Fruit fly (Drosophila melanogaster) whole organism, adult: ENCODE results near the gene Sec15.
A peak's percentile ranks its signal among the peaks of the same experiment; 100 is the strongest.

Source experiments
- CG11617 ChIP-seq: fragments of 200-800 bp; sonication (Bioruptor generic); optimal IDR thresholded peaks from 2 replicates; lab custom pipeline; 2017; ENCODE audit warnings: mild to moderate bottlenecking, missing biosample characterization, missing genetic modification reagents, missing genetic modification characterization
- CG12768 ChIP-seq: fragments of 200-800 bp; sonication (Bioruptor generic); optimal IDR thresholded peaks from 2 replicates; lab custom pipeline; 2017; ENCODE audit warnings: missing biosample characterization, missing genetic modification characterization, mild to moderate bottlenecking, moderate library complexity, missing genetic modification reagents
- CG1620 ChIP-seq: fragments of 200-800 bp; sonication (Bioruptor generic); optimal IDR thresholded peaks from 2 replicates; lab custom pipeline; 2016; ENCODE audit warnings: missing biosample characterization, missing genetic modification characterization
- CG5204 ChIP-seq: fragments of 200-800 bp; sonication (Bioruptor generic); optimal IDR thresholded peaks from 2 replicates; lab custom pipeline; 2016; ENCODE audit warnings: missing biosample characterization, missing genetic modification characterization
- CG7045 ChIP-seq: fragments of 200-800 bp; sonication (Bioruptor generic); optimal IDR thresholded peaks from 2 replicates; lab custom pipeline; 2017; ENCODE audit warnings: missing biosample characterization, mild to moderate bottlenecking, missing genetic modification characterization
- Clk ChIP-seq: fragments of 200-800 bp; sonication (Bioruptor generic); optimal IDR thresholded peaks from 2 replicates; lab custom pipeline; 2017; ENCODE audit warnings: missing biosample characterization, missing genetic modification characterization
- Crg-1 ChIP-seq: fragments of 200-800 bp; sonication (Bioruptor generic); optimal IDR thresholded peaks from 2 replicates; lab custom pipeline; 2016; ENCODE audit warnings: missing biosample characterization, missing genetic modification characterization
- Hr96 ChIP-seq: fragments of 200-800 bp; sonication (Bioruptor generic); optimal IDR thresholded peaks from 2 replicates; lab custom pipeline; 2016; ENCODE audit warnings: missing biosample characterization, missing genetic modification characterization
- Mnt ChIP-seq: fragments of 200-800 bp; sonication (Bioruptor generic); optimal IDR thresholded peaks from 2 replicates; lab custom pipeline; 2016; ENCODE audit warnings: missing biosample characterization, mild to moderate bottlenecking, missing genetic modification characterization
- bab1 ChIP-seq: fragments of 200-800 bp; sonication (Bioruptor generic); optimal IDR thresholded peaks from 3 replicates; lab custom pipeline; 2019; ENCODE audit warnings: missing biosample characterization, mild to moderate bottlenecking, missing genetic modification characterization, moderate library complexity
- cic ChIP-seq: fragments of 200-800 bp; sonication (Bioruptor generic); optimal IDR thresholded peaks from 2 replicates; lab custom pipeline; 2017; ENCODE audit warnings: missing biosample characterization, mild to moderate bottlenecking, missing genetic modification characterization, moderate library complexity
- cnc ChIP-seq, 2 experiments: fragments of >200 bp; optimal IDR thresholded peaks; 2 replicates each; lab custom pipeline; 2017
- kay ChIP-seq: fragments of 200-800 bp; sonication (Bioruptor generic); peaks from one replicate; lab custom pipeline; 2016; ENCODE audit warnings: missing biosample characterization, missing genetic modification characterization, borderline replicate concordance
- pad ChIP-seq: fragments of 200-800 bp; sonication (Bioruptor generic); optimal IDR thresholded peaks from 3 replicates; lab custom pipeline; 2017; ENCODE audit warnings: missing biosample characterization, missing genetic modification characterization, mild to moderate bottlenecking, moderate library complexity, missing genetic modification reagents

- peak; percentile 71 for TF ChIP-seq CG11617 (GFP tag; lab: Kevin White, UChicago)
- no peak for TF ChIP-seq kay (GFP tag; lab: Kevin White, UChicago)
- peak; percentile 70 for TF ChIP-seq Mnt
- TF ChIP-seq CG7045: peak; percentile 24
- peak; percentile 64 for TF ChIP-seq cic (GFP tag; lab: Kevin White, UChicago)
- peak; percentile 86 for TF ChIP-seq Crg-1 (GFP tag; lab: Kevin White, UChicago)
- peak; percentile 62 for TF ChIP-seq bab1 (GFP tag; lab: Kevin White, UChicago)
- TF ChIP-seq CG12768 (GFP tag; lab: Kevin White, UChicago): peak; percentile 20
- peak in 1 of 2 experiments; percentile 87 for TF ChIP-seq cnc (optimal IDR thresholded peaks at IDR 0.05; lab: Kevin White, UChicago)
- no peak for TF ChIP-seq Hr96 (GFP tag; lab: Kevin White, UChicago)
- TF ChIP-seq CG5204 (GFP tag; lab: Kevin White, UChicago): no peak
- TF ChIP-seq CG1620 (GFP tag; lab: Kevin White, UChicago): peak; percentile 71
- TF ChIP-seq pad: peak; percentile 74
- peak; percentile 27 for TF ChIP-seq Clk (GFP tag; lab: Kevin White, UChicago)
Observed at dm6 chr3R:21127352-21127985, 19.7 kb upstream of the Sec15 start, which contains the start of the genes slmb and CG5793.
